Fruit fly (Drosophila melanogaster): ENCODE data around the gene wntD.

DNA sequence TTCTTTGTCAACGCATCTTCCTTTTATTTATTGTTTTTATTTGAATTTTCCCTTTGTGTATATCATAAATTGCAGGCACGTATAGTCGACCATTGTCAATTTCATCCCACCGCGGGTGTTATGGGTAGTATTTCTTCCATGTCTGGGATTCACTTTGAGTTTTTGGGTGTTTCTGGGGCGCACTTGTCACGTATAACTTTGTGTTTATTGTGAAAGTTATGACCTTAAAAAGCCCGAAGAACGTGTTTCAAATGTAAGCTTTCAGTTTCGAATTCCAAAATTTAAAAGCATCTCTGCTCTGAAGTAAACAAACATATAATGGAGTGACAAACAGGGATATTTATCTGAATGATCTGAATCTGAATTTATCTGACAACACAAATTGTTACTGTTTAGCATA lies 13.6 kb upstream of the wntD start:
- TF ChIP-seq CG7101 (tag; optimal IDR thresholded peaks at IDR 0.05) (no peak), kay (GFP tag; ENCODE audit: borderline replicate concordance) (no peak), ovo (GFP tag; optimal IDR thresholded peaks at IDR 0.05) (no peak), tj (GFP tag; optimal IDR thresholded peaks at IDR 0.05) (no peak), CG1620 (GFP tag; optimal IDR thresholded peaks at IDR 0.05) (no peak), CG33017 (tag; optimal IDR thresholded peaks at IDR 0.05) (no peak), CG11617 (GFP tag; optimal IDR thresholded peaks at IDR 0.05) (no peak), CG5204 (GFP tag; optimal IDR thresholded peaks at IDR 0.05) (no peak), CG14711 (tag; optimal IDR thresholded peaks at IDR 0.05) (no peak), cic (GFP tag; optimal IDR thresholded peaks at IDR 0.05) (no peak), Mnt (GFP tag; optimal IDR thresholded peaks at IDR 0.05) (no peak), cnc (optimal IDR thresholded peaks at IDR 0.05) (no peak), toe (GFP tag; optimal IDR thresholded peaks at IDR 0.05) (no peak), pad (GFP tag; optimal IDR thresholded peaks at IDR 0.05) (no peak)
